Fruit fly (Drosophila melanogaster) whole organism, embryonic: Measurements from ENCODE around the gene CG7342.

Source experiments
- Abd-B ChIP-seq: fragments of 200-800 bp; sonication (Bioruptor generic); optimal IDR thresholded peaks from 2 replicates; lab custom pipeline; 2018; ENCODE audit warnings: missing biosample characterization, mild to moderate bottlenecking, missing genetic modification characterization, moderate library complexity
- CG10565 ChIP-seq: fragments of 200-800 bp; sonication (Bioruptor generic); optimal IDR thresholded peaks from 3 replicates; lab custom pipeline; 2016; ENCODE audit warnings: missing biosample characterization, mild to moderate bottlenecking, missing genetic modification characterization
- CG12071 ChIP-seq: fragments of 200-800 bp; sonication (Bioruptor generic); optimal IDR thresholded peaks from 3 replicates; lab custom pipeline; 2018; ENCODE audit warnings: missing biosample characterization, mild to moderate bottlenecking, missing genetic modification characterization
- CG12299 ChIP-seq: fragments of 200-800 bp; sonication (Bioruptor generic); optimal IDR thresholded peaks from 2 replicates; lab custom pipeline; 2018; ENCODE audit warnings: missing biosample characterization, mild to moderate bottlenecking, missing genetic modification characterization
- CG14050 ChIP-seq: fragments of 200-800 bp; sonication (Bioruptor generic); IDR thresholded peaks from 3 replicates; pipeline ENCODE4 v1.3.6; 2022; ENCODE audit warnings: missing biosample characterization, missing genetic modification characterization
- CG14860 ChIP-seq: fragments of 200-800 bp; sonication (Bioruptor generic); IDR thresholded peaks from 3 replicates; pipeline ENCODE4 v1.3.6; 2022; ENCODE audit warnings: missing biosample characterization, missing genetic modification characterization; ENCODE audit not compliant: partially characterized antibody
- CG15479 ChIP-seq: fragments of 200-800 bp; sonication (Bioruptor generic); optimal IDR thresholded peaks from 3 replicates; lab custom pipeline; 2019; ENCODE audit warnings: missing biosample characterization, mild to moderate bottlenecking, missing genetic modification characterization, moderate library complexity
- CG1602 ChIP-seq: fragments of 200-800 bp; sonication (Bioruptor generic); optimal IDR thresholded peaks from 3 replicates; lab custom pipeline; 2016; ENCODE audit warnings: missing biosample characterization, missing genetic modification characterization
- CG17328 ChIP-seq: fragments of 200-800 bp; sonication (Bioruptor generic); IDR thresholded peaks from 2 replicates; pipeline ENCODE4 v1.3.6; 2022; ENCODE audit warnings: missing biosample characterization, missing genetic modification characterization
- CG17385 ChIP-seq: fragments of 200-800 bp; sonication (Bioruptor generic); optimal IDR thresholded peaks from 3 replicates; lab custom pipeline; 2018; ENCODE audit warnings: missing biosample characterization, mild to moderate bottlenecking, missing genetic modification characterization
- CG17612 ChIP-seq: fragments of 200-800 bp; sonication (Bioruptor generic); IDR thresholded peaks from 2 replicates; pipeline ENCODE4 v1.3.6; 2022; ENCODE audit warnings: missing biosample characterization, missing genetic modification characterization
- CG18476 ChIP-seq: fragments of 200-800 bp; sonication (Bioruptor generic); optimal IDR thresholded peaks from 2 replicates; lab custom pipeline; 2016; ENCODE audit warnings: missing biosample characterization, mild to moderate bottlenecking, missing genetic modification characterization
- CG2116 ChIP-seq: fragments of 200-800 bp; sonication (Bioruptor generic); optimal IDR thresholded peaks from 3 replicates; lab custom pipeline; 2018; ENCODE audit warnings: missing biosample characterization, mild to moderate bottlenecking, missing genetic modification characterization
- CG33213 ChIP-seq: fragments of 200-800 bp; sonication (Bioruptor generic); optimal IDR thresholded peaks from 3 replicates; lab custom pipeline; 2016; ENCODE audit warnings: missing biosample characterization, missing genetic modification characterization
- CG34224 ChIP-seq: fragments of 200-800 bp; sonication (Bioruptor generic); IDR thresholded peaks from 3 replicates; pipeline ENCODE4 v1.3.6; 2022; ENCODE audit warnings: missing biosample characterization, missing genetic modification characterization; ENCODE audit not compliant: partially characterized antibody
- CG4730 ChIP-seq: fragments of 200-800 bp; sonication (Bioruptor generic); IDR thresholded peaks from 2 replicates; pipeline ENCODE4 v1.3.6; 2022; ENCODE audit warnings: missing biosample characterization, missing genetic modification characterization
- CG6175 ChIP-seq: fragments of 200-800 bp; sonication (Bioruptor generic); IDR thresholded peaks from 3 replicates; pipeline ENCODE4 v1.3.6; 2022; ENCODE audit warnings: missing biosample characterization, missing genetic modification characterization
- CG6272 ChIP-seq: fragments of 200-800 bp; sonication (Bioruptor generic); IDR thresholded peaks from 2 replicates; pipeline ENCODE4 v1.3.6; 2022; ENCODE audit warnings: missing biosample characterization, missing genetic modification characterization
- CG8944 ChIP-seq: fragments of 200-800 bp; sonication (Bioruptor generic); optimal IDR thresholded peaks from 3 replicates; lab custom pipeline; 2016; ENCODE audit warnings: missing biosample characterization, missing genetic modification characterization
- CG9932 ChIP-seq: fragments of 200-800 bp; sonication (Bioruptor generic); IDR thresholded peaks from 2 replicates; pipeline ENCODE4 v1.3.6; 2022; ENCODE audit warnings: missing biosample characterization, missing genetic modification characterization
- Dfd ChIP-seq, 2 experiments: fragments of >200 bp; optimal IDR thresholded peaks; 2 replicates each; lab custom pipeline; 2017; ENCODE audit warnings: missing biosample characterization in 2 of 2, missing genetic modification characterization in 2 of 2
- Dip2 ChIP-seq: fragments of 200-800 bp; sonication (Bioruptor generic); IDR thresholded peaks from 2 replicates; pipeline ENCODE4 v1.3.6; 2022; ENCODE audit warnings: missing biosample characterization, missing genetic modification characterization
- Dref ChIP-seq: fragments of 200-800 bp; sonication (Bioruptor generic); IDR thresholded peaks from 2 replicates; pipeline ENCODE4 v1.3.6; 2022; ENCODE audit warnings: missing biosample characterization, missing genetic modification characterization
- GATAe ChIP-seq: fragments of 200-800 bp; sonication (Bioruptor generic); conservative IDR thresholded peaks from 2 replicates; pipeline ENCODE4 v1.3.6; 2022; ENCODE audit warnings: missing biosample characterization, missing genetic modification characterization
- Gsc ChIP-seq: fragments of 200-800 bp; sonication (Bioruptor generic); IDR thresholded peaks from 2 replicates; pipeline ENCODE4 v1.3.6; 2022; ENCODE audit warnings: missing biosample characterization, missing genetic modification characterization
- Hmx ChIP-seq: fragments of 200-800 bp; sonication (Bioruptor generic); optimal IDR thresholded peaks from 2 replicates; lab custom pipeline; 2016; ENCODE audit warnings: missing biosample characterization, missing genetic modification characterization
- Hsf ChIP-seq: fragments of 200-800 bp; sonication (Bioruptor generic); optimal IDR thresholded peaks from 3 replicates; lab custom pipeline; 2016; ENCODE audit warnings: missing biosample characterization, missing genetic modification characterization
- MBD-R2 ChIP-seq: fragments of 200-800 bp; sonication (Bioruptor generic); IDR thresholded peaks from 2 replicates; pipeline ENCODE4 v1.3.6; 2022; ENCODE audit warnings: missing biosample characterization, missing genetic modification characterization
- Mes4 ChIP-seq: fragments of 200-800 bp; sonication (Bioruptor generic); optimal IDR thresholded peaks from 2 replicates; lab custom pipeline; 2016; ENCODE audit warnings: missing biosample characterization, missing genetic modification characterization
- Nf-YB ChIP-seq: fragments of 200-800 bp; sonication (Bioruptor generic); optimal IDR thresholded peaks from 3 replicates; lab custom pipeline; 2019; ENCODE audit warnings: missing biosample characterization, mild to moderate bottlenecking, missing genetic modification characterization, moderate library complexity
- Nf-YC ChIP-seq: fragments of 200-800 bp; optimal IDR thresholded peaks from 3 replicates; lab custom pipeline; 2019; ENCODE audit warnings: missing biosample characterization, mild to moderate bottlenecking, missing genetic modification characterization, moderate library complexity
- NfI ChIP-seq: fragments of 200-800 bp; sonication (Bioruptor generic); optimal IDR thresholded peaks from 3 replicates; lab custom pipeline; 2018; ENCODE audit warnings: missing biosample characterization, mild to moderate bottlenecking, missing genetic modification characterization, moderate library complexity
- Side ChIP-seq: fragments of 200-800 bp; sonication (Bioruptor generic); optimal IDR thresholded peaks from 2 replicates; lab custom pipeline; 2016; ENCODE audit warnings: missing biosample characterization, missing genetic modification characterization
- TFAM ChIP-seq: fragments of 200-800 bp; sonication (Bioruptor generic); optimal IDR thresholded peaks from 2 replicates; lab custom pipeline; 2017; ENCODE audit warnings: missing biosample characterization, missing genetic modification characterization, inconsistent platforms
- Tbp ChIP-seq: fragments of >200 bp; optimal IDR thresholded peaks from 2 replicates; lab custom pipeline; 2018; ENCODE audit warnings: missing biosample characterization, missing genetic modification characterization
- Vsx1 ChIP-seq: fragments of 200-800 bp; sonication (Bioruptor generic); optimal IDR thresholded peaks from 2 replicates; lab custom pipeline; 2017; ENCODE audit warnings: missing biosample characterization, mild to moderate bottlenecking, missing genetic modification characterization, missing genetic modification reagents
- da ChIP-seq: fragments of 200-800 bp; sonication (Bioruptor generic); optimal IDR thresholded peaks from 2 replicates; lab custom pipeline; 2016; ENCODE audit warnings: missing biosample characterization, missing genetic modification characterization
- esg ChIP-seq: fragments of 200-800 bp; sonication (Bioruptor generic); conservative IDR thresholded peaks from 2 replicates; pipeline ENCODE4 v1.3.6; 2022; ENCODE audit warnings: missing biosample characterization, missing genetic modification characterization
- fd96Cb ChIP-seq: fragments of 200-800 bp; sonication (Bioruptor generic); optimal IDR thresholded peaks from 2 replicates; lab custom pipeline; 2018; ENCODE audit warnings: missing biosample characterization, mild to moderate bottlenecking, missing genetic modification characterization, moderate library complexity
- gro ChIP-seq: fragments of 200-800 bp; sonication (Bioruptor generic); optimal IDR thresholded peaks from 2 replicates; lab custom pipeline; 2016; ENCODE audit warnings: missing biosample characterization, missing genetic modification characterization
- h ChIP-seq: fragments of >200 bp; optimal IDR thresholded peaks from 2 replicates; lab custom pipeline; 2017
- hbn ChIP-seq: fragments of 200-800 bp; sonication (Bioruptor generic); IDR thresholded peaks from 2 replicates; pipeline ENCODE4 v1.3.6; 2022; ENCODE audit warnings: missing biosample characterization, missing genetic modification characterization; ENCODE audit not compliant: partially characterized antibody
- jigr1 ChIP-seq: fragments of 200-800 bp; sonication (Bioruptor generic); IDR thresholded peaks from 3 replicates; pipeline ENCODE4 v1.3.6; 2022; ENCODE audit warnings: missing biosample characterization, missing genetic modification characterization
- ken ChIP-seq: fragments of 200-800 bp; sonication (Bioruptor generic); IDR thresholded peaks from 3 replicates; pipeline ENCODE4 v1.3.6; 2022; ENCODE audit warnings: missing biosample characterization, missing genetic modification characterization
- lilli ChIP-seq: fragments of 200-800 bp; sonication (Bioruptor generic); optimal IDR thresholded peaks from 3 replicates; lab custom pipeline; 2016; ENCODE audit warnings: missing biosample characterization, missing genetic modification characterization
- maf-S ChIP-seq: fragments of 200-800 bp; sonication (Bioruptor generic); optimal IDR thresholded peaks from 2 replicates; lab custom pipeline; 2016; ENCODE audit warnings: missing biosample characterization, missing genetic modification characterization
- nerfin-2 ChIP-seq: fragments of 200-800 bp; sonication (Bioruptor generic); IDR thresholded peaks from 2 replicates; pipeline ENCODE4 v1.3.6; 2022; ENCODE audit warnings: missing biosample characterization, missing genetic modification characterization; ENCODE audit not compliant: partially characterized antibody
- otp ChIP-seq: fragments of 200-800 bp; sonication (Bioruptor generic); IDR thresholded peaks from 3 replicates; pipeline ENCODE4, ENCODE4 v1.3.6; 2022; ENCODE audit warnings: missing biosample characterization, missing genetic modification characterization
- slp2 ChIP-seq: fragments of 200-800 bp; sonication (Bioruptor generic); optimal IDR thresholded peaks from 2 replicates; lab custom pipeline; 2016; ENCODE audit warnings: missing biosample characterization, missing genetic modification characterization
- sob ChIP-seq: fragments of 200-800 bp; sonication (Bioruptor generic); IDR thresholded peaks from 2 replicates; pipeline ENCODE4 v1.3.6; 2022; ENCODE audit warnings: missing biosample characterization, missing genetic modification characterization
- tio ChIP-seq: fragments of 200-800 bp; sonication (Bioruptor generic); optimal IDR thresholded peaks from 2 replicates; lab custom pipeline; 2017; ENCODE audit warnings: missing biosample characterization, missing genetic modification characterization, inconsistent platforms
- tup ChIP-seq: fragments of 200-800 bp; sonication (Bioruptor generic); optimal IDR thresholded peaks from 2 replicates; lab custom pipeline; 2016; ENCODE audit warnings: missing biosample characterization, mild to moderate bottlenecking, missing genetic modification characterization, moderate library complexity

CG7342 gene

dm6 chr3R:19584818-19585217 is 18.4 kb upstream of the CG7342 start (continued):
- TF ChIP-seq Gsc (GFP tag; lab: Robert Waterston, UW) (no peak), Hmx (GFP tag; lab: Kevin White, UChicago) (no peak), CG12071 (GFP tag; lab: Kevin White, UChicago) (peak; percentile 93), CG17385 (GFP tag; lab: Kevin White, UChicago) (peak; percentile 77), maf-S (GFP tag; lab: Kevin White, UChicago) (peak; percentile 62), CG17328 (GFP tag; lab: Robert Waterston, UW) (peak; percentile 74), CG6272 (GFP tag; lab: Robert Waterston, UW) (no peak), sob (GFP tag; lab: Robert Waterston, UW) (peak; percentile 56), CG8944 (GFP tag; lab: Kevin White, UChicago) (peak; percentile 77), Dip2 (GFP tag; lab: Robert Waterston, UW) (no peak), Dfd (GFP tag; optimal IDR thresholded peaks at IDR 0.05; lab: Kevin White, UChicago) (no peak), gro (GFP tag; lab: Kevin White, UChicago) (no peak), Nf-YB (peak; percentile 70), CG10565 (GFP tag; lab: Kevin White, UChicago) (peak; percentile 61), CG33213 (GFP tag; lab: Kevin White, UChicago) (peak; percentile 86), CG17612 (peak; percentile 46; the same call in 1 of the 2 replicates), Dref (no peak), lilli (GFP tag; lab: Kevin White, UChicago) (peak; percentile 29), jigr1 (no peak), slp2 (GFP tag; lab: Kevin White, UChicago) (peak; percentile 68), fd96Cb (peak; percentile 68), Side (GFP tag; lab: Kevin White, UChicago) (peak; percentile 91), CG12299 (peak; percentile 85), tup (peak; percentile 66), Hsf (peak; percentile 47), tio (GFP tag; lab: Kevin White, UChicago) (peak; percentile 77), otp (GFP tag; lab: Robert Waterston, UW) (peak; percentile 91), Nf-YC (tag; lab: Kevin White, UChicago) (no peak), CG14860 (no peak), GATAe (GFP tag; lab: Robert Waterston, UW) (no peak), CG6175 (GFP tag; lab: Robert Waterston, UW) (no peak), MBD-R2 (GFP tag; lab: Robert Waterston, UW) (peak; percentile 35; the same call in 1 of the 2 replicates), Abd-B (GFP tag; lab: Kevin White, UChicago) (no peak), h (lab: Kevin White, UChicago) (no peak), CG15479 (GFP tag; lab: Kevin White, UChicago) (no peak), NfI (peak; percentile 71), ken (peak; percentile 67; the same call in 2 of the 3 replicates), Vsx1 (GFP tag; lab: Kevin White, UChicago) (peak; percentile 92), Tbp (GFP tag; lab: Kevin White, UChicago) (no peak), hbn (GFP tag; lab: Robert Waterston, UW) (no peak), CG1602 (peak; percentile 81), Mes4 (GFP tag; lab: Kevin White, UChicago) (peak; percentile 85), CG14050 (GFP tag; lab: Robert Waterston, UW) (peak; percentile 53; the same call in 1 of the 3 replicates), CG34224 (GFP tag; lab: Robert Waterston, UW) (no peak), esg (GFP tag; lab: Robert Waterston, UW) (no peak), CG2116 (peak; percentile 80), CG18476 (peak; percentile 77), da (peak; percentile 74), CG9932 (GFP tag; lab: Robert Waterston, UW) (peak; percentile 32; the same call in 1 of the 2 replicates), CG4730 (GFP tag; lab: Robert Waterston, UW) (0 out of 2 replicates have a peak, but pooled peaks have one; percentile 21), TFAM (peak; percentile 82), nerfin-2 (GFP tag; lab: Robert Waterston, UW) (no peak)
